Worm (Caenorhabditis elegans) whole organism, L1 larva: ENCODE measurements around the gene pxd-1.

Experiments
- C04F5.9 ChIP-seq: sonication (generic microtip); optimal IDR thresholded peaks from 2 replicates; lab custom pipeline; 2016; ENCODE audit warnings: missing genetic modification characterization, missing compliant biosample characterization
- C16A3.4 ChIP-seq: fragments of 150-350 bp; optimal IDR thresholded peaks from 2 replicates; lab custom pipeline; 2014; ENCODE audit warnings: missing biosample characterization, missing genetic modification characterization
- C34B4.2 ChIP-seq: sonication (generic microtip); optimal IDR thresholded peaks from 2 replicates; lab custom pipeline; 2017; ENCODE audit warnings: mild to moderate bottlenecking, missing genetic modification characterization, missing compliant biosample characterization
- F16B12.6 ChIP-seq: fragments of 150-350 bp; optimal IDR thresholded peaks from 2 replicates; lab custom pipeline; 2014; ENCODE audit warnings: missing biosample characterization, missing genetic modification characterization
- blmp-1 ChIP-seq: fragments of 150-350 bp; optimal IDR thresholded peaks from 2 replicates; lab custom pipeline; 2014; ENCODE audit warnings: missing biosample characterization, missing genetic modification characterization
- ceh-63 ChIP-seq: fragments of 200-800 bp; sonication (Bioruptor generic); optimal IDR thresholded peaks from 2 replicates; lab custom pipeline; 2018; ENCODE audit warnings: mild to moderate bottlenecking, missing genetic modification characterization, missing compliant biosample characterization
- ceh-8 ChIP-seq: fragments of 200-800 bp; sonication (Bioruptor generic); optimal IDR thresholded peaks from 2 replicates; lab custom pipeline; 2018; ENCODE audit warnings: mild to moderate bottlenecking, missing genetic modification characterization, moderate library complexity, missing compliant biosample characterization
- ceh-88 ChIP-seq: fragments of 200-800 bp; sonication (Bioruptor generic); IDR thresholded peaks from 2 replicates; pipeline ENCODE4 v1.3.6; 2022; ENCODE audit warnings: missing genetic modification characterization, missing compliant biosample characterization
- ceh-90 ChIP-seq: sonication (generic microtip); optimal IDR thresholded peaks from 2 replicates; lab custom pipeline; 2016; ENCODE audit warnings: missing genetic modification characterization, missing compliant biosample characterization
- dpl-1 ChIP-seq, 3 experiments: fragments of 150-350 bp in 2 of 3; sonication (generic microtip) in 1 of 3; optimal IDR thresholded peaks; 2 replicates each; lab custom pipeline; 2014 to 2017; ENCODE audit warnings: missing biosample characterization in 3 of 3, missing genetic modification characterization in 3 of 3, missing genetic modification reagents in 3 of 3
- dsc-1 ChIP-seq: sonication (generic microtip); optimal IDR thresholded peaks from 2 replicates; lab custom pipeline; 2016; ENCODE audit warnings: mild to moderate bottlenecking, missing genetic modification characterization, missing compliant biosample characterization
- efl-3 ChIP-seq: fragments of 200-800 bp; sonication (Bioruptor generic); optimal IDR thresholded peaks from 2 replicates; lab custom pipeline; 2018; ENCODE audit warnings: mild to moderate bottlenecking, missing genetic modification characterization, missing compliant biosample characterization
- egl-13 ChIP-seq: sonication (generic microtip); optimal IDR thresholded peaks from 2 replicates; lab custom pipeline; 2016; ENCODE audit warnings: missing genotype, missing genetic modification reagents, missing genetic modification characterization, missing compliant biosample characterization
- egl-27 ChIP-seq, 2 experiments: fragments of 150-350 bp in 1 of 2; sonication (generic microtip); optimal IDR thresholded peaks; 3 replicates each; lab custom pipeline; 2017 to 2018; ENCODE audit warnings: missing biosample characterization in 2 of 2, missing genetic modification characterization in 2 of 2, missing genetic modification reagents in 2 of 2
- elt-2 ChIP-seq: sonication (generic microtip); optimal IDR thresholded peaks from 2 replicates; lab custom pipeline; 2016; ENCODE audit warnings: missing genetic modification characterization, mild to moderate bottlenecking, inconsistent platforms, missing compliant biosample characterization, missing genetic modification reagents
- elt-3 ChIP-seq, 6 experiments: fragments of 150-350 bp in 1 of 6; sonication (generic microtip); optimal IDR thresholded peaks; 2 replicates each; lab custom pipeline; 2017 to 2018; ENCODE audit warnings: missing biosample characterization in 6 of 6, missing genetic modification characterization in 6 of 6, inconsistent platforms in 1 of 6
- fkh-10 ChIP-seq: sonication (generic microtip); optimal IDR thresholded peaks from 2 replicates; lab custom pipeline; 2017; ENCODE audit warnings: missing biosample characterization, missing genetic modification reagents, missing genetic modification characterization
- fkh-8 ChIP-seq: sonication (generic microtip); optimal IDR thresholded peaks from 2 replicates; lab custom pipeline; 2016; ENCODE audit warnings: mild to moderate bottlenecking, missing genetic modification characterization, missing compliant biosample characterization
- grh-1 ChIP-seq: fragments of 200-800 bp; sonication (Bioruptor generic); IDR thresholded peaks from 2 replicates; pipeline ENCODE4 v1.3.6; 2022; ENCODE audit warnings: missing genetic modification reagents, missing genetic modification characterization, missing compliant biosample characterization
- irx-1 ChIP-seq: sonication (generic microtip); optimal IDR thresholded peaks from 2 replicates; lab custom pipeline; 2016; ENCODE audit warnings: missing genetic modification characterization, missing compliant biosample characterization
- isw-1 ChIP-seq: fragments of 200-800 bp; sonication (Bioruptor generic); IDR thresholded peaks from 2 replicates; pipeline ENCODE4 v1.3.6; 2022; ENCODE audit warnings: missing genetic modification characterization, missing compliant biosample characterization
- jun-1 ChIP-seq: fragments of 150-350 bp; optimal IDR thresholded peaks from 2 replicates; lab custom pipeline; 2014; ENCODE audit warnings: missing biosample characterization, missing genetic modification reagents, missing genetic modification characterization
- lin-13 ChIP-seq: fragments of 150-350 bp; optimal IDR thresholded peaks from 2 replicates; lab custom pipeline; 2014; ENCODE audit warnings: missing biosample characterization, missing genetic modification reagents, missing genetic modification characterization
- lin-35 ChIP-seq, 2 experiments: fragments of 150-350 bp; optimal IDR thresholded peaks; 2 replicates each; lab custom pipeline; 2014; ENCODE audit warnings: missing biosample characterization in 2 of 2, missing genetic modification characterization in 2 of 2, missing genetic modification reagents in 2 of 2
- lin-39 ChIP-seq: fragments of 150-350 bp; optimal IDR thresholded peaks from 2 replicates; lab custom pipeline; 2014; ENCODE audit warnings: missing biosample characterization, missing genetic modification reagents, missing genetic modification characterization
- lir-3 ChIP-seq: sonication (generic microtip); optimal IDR thresholded peaks from 2 replicates; lab custom pipeline; 2016; ENCODE audit warnings: mild to moderate bottlenecking, missing genetic modification characterization, moderate library complexity, missing compliant biosample characterization; ENCODE audit not compliant: poor library complexity
- lsy-2 ChIP-seq, 2 experiments: fragments of 150-350 bp; optimal IDR thresholded peaks; 2 replicates each; lab custom pipeline; 2014; ENCODE audit warnings: missing biosample characterization in 2 of 2, missing genetic modification characterization in 2 of 2
- mab-9 ChIP-seq: fragments of 200-800 bp; sonication (Bioruptor generic); IDR thresholded peaks from 2 replicates; pipeline ENCODE4 v1.3.6; 2022; ENCODE audit warnings: missing genetic modification reagents, missing genetic modification characterization, missing compliant biosample characterization
- mdl-1 ChIP-seq, 2 experiments: fragments of 150-350 bp; optimal IDR thresholded peaks; 2 replicates each; lab custom pipeline; 2014 to 2017; ENCODE audit warnings: missing biosample characterization in 2 of 2, missing genetic modification characterization in 2 of 2, inconsistent platforms in 1 of 2
- mef-2 ChIP-seq: fragments of 150-350 bp; optimal IDR thresholded peaks from 2 replicates; lab custom pipeline; 2014; ENCODE audit warnings: missing biosample characterization, missing genetic modification characterization
- nhr-11 ChIP-seq: fragments of 150-350 bp; optimal IDR thresholded peaks from 2 replicates; lab custom pipeline; 2014; ENCODE audit warnings: missing biosample characterization, missing genetic modification characterization
- nhr-19 ChIP-seq: fragments of 200-800 bp; sonication (Bioruptor generic); conservative IDR thresholded peaks from 2 replicates; pipeline ENCODE4 v1.3.6; 2022; ENCODE audit warnings: missing genetic modification characterization, missing compliant biosample characterization
- nhr-237 ChIP-seq: fragments of 150-350 bp; optimal IDR thresholded peaks from 2 replicates; lab custom pipeline; 2014; ENCODE audit warnings: missing biosample characterization, missing genetic modification characterization
- nhr-28 ChIP-seq: fragments of 150-350 bp; optimal IDR thresholded peaks from 2 replicates; lab custom pipeline; 2014; ENCODE audit warnings: missing biosample characterization, missing genetic modification characterization
- nhr-47 ChIP-seq: sonication (generic microtip); optimal IDR thresholded peaks from 2 replicates; lab custom pipeline; 2016; ENCODE audit warnings: mild to moderate bottlenecking, missing genetic modification characterization, moderate library complexity, missing compliant biosample characterization
- nhr-71 ChIP-seq: sonication (generic microtip); optimal IDR thresholded peaks from 2 replicates; lab custom pipeline; 2016; ENCODE audit warnings: mild to moderate bottlenecking, missing genetic modification characterization, moderate library complexity, missing compliant biosample characterization
- nhr-76 ChIP-seq: sonication (generic microtip); optimal IDR thresholded peaks from 2 replicates; lab custom pipeline; 2017; ENCODE audit warnings: missing biosample characterization, missing genetic modification characterization
- nhr-84 ChIP-seq: sonication (generic microtip); optimal IDR thresholded peaks from 2 replicates; lab custom pipeline; 2017; ENCODE audit warnings: missing biosample characterization, missing genetic modification characterization
- nhr-85 ChIP-seq: sonication (generic microtip); peaks from one replicate; lab custom pipeline; 2016; ENCODE audit warnings: missing genetic modification characterization, inconsistent platforms, missing compliant biosample characterization
- pax-3 ChIP-seq: fragments of 200-800 bp; sonication (Bioruptor generic); optimal IDR thresholded peaks from 2 replicates; lab custom pipeline; 2018; ENCODE audit warnings: mild to moderate bottlenecking, missing genetic modification characterization, moderate library complexity, missing compliant biosample characterization
- pqm-1 ChIP-seq: sonication (generic microtip); optimal IDR thresholded peaks from 3 replicates; lab custom pipeline; 2017; ENCODE audit warnings: missing biosample characterization, missing genetic modification characterization
- skn-1 ChIP-seq: fragments of 150-350 bp; optimal IDR thresholded peaks from 2 replicates; lab custom pipeline; 2014; ENCODE audit warnings: missing biosample characterization, missing genetic modification characterization
- snpc-4 ChIP-seq: fragments of 150-350 bp; optimal IDR thresholded peaks from 2 replicates; lab custom pipeline; 2014; ENCODE audit warnings: missing biosample characterization, missing genetic modification characterization
- sox-4 ChIP-seq: sonication (generic microtip); optimal IDR thresholded peaks from 2 replicates; lab custom pipeline; 2016; ENCODE audit warnings: missing genetic modification characterization, missing compliant biosample characterization
- sptf-1 ChIP-seq: fragments of 150-350 bp; optimal IDR thresholded peaks from 2 replicates; lab custom pipeline; 2014; ENCODE audit warnings: missing biosample characterization, missing genetic modification characterization
- swsn-7 ChIP-seq: sonication (generic microtip); optimal IDR thresholded peaks from 2 replicates; lab custom pipeline; 2016; ENCODE audit warnings: missing genetic modification characterization, missing compliant biosample characterization
- tlp-1 ChIP-seq: fragments of 150-350 bp; optimal IDR thresholded peaks from 2 replicates; lab custom pipeline; 2014; ENCODE audit warnings: missing biosample characterization, missing genetic modification characterization
- unc-98 ChIP-seq: fragments of 200-800 bp; sonication (Bioruptor generic); IDR thresholded peaks from 2 replicates; pipeline ENCODE4 v1.3.6; 2022; ENCODE audit warnings: missing genetic modification characterization, missing compliant biosample characterization
- vab-15 ChIP-seq: sonication (generic microtip); optimal IDR thresholded peaks from 2 replicates; lab custom pipeline; 2017; ENCODE audit warnings: missing genotype, mild to moderate bottlenecking, missing genetic modification characterization, missing compliant biosample characterization
- xbp-1 ChIP-seq: sonication (generic microtip); optimal IDR thresholded peaks from 2 replicates; lab custom pipeline; 2016; ENCODE audit warnings: missing genetic modification characterization, missing compliant biosample characterization
- ztf-11 ChIP-seq, 2 experiments: sonication (generic microtip); optimal IDR thresholded peaks; 2 replicates each; lab custom pipeline; 2016 to 2017; ENCODE audit warnings: missing genetic modification characterization in 2 of 2, missing biosample characterization in 1 of 2, missing compliant biosample characterization in 1 of 2
- ztf-4 ChIP-seq: fragments of 150-350 bp; optimal IDR thresholded peaks from 2 replicates; lab custom pipeline; 2014; ENCODE audit warnings: missing biosample characterization, missing genetic modification characterization

Gene pxd-1

ce11 chrIII:4005446-4006192 is at the start of gene pxd-1:
pxd-1 (plus strand) TSS chrIII:4006142.
- TF ChIP-seq tlp-1 (tag; lab: Kevin White, UChicago), result no peak
- no peak for TF ChIP-seq lin-13 (GFP tag; lab: Kevin White, UChicago)
- TF ChIP-seq jun-1 (tag; lab: Kevin White, UChicago), result no peak
- TF ChIP-seq ceh-8 (GFP tag; lab: Kevin White, UChicago), result no peak
- TF ChIP-seq C34B4.2, result no peak
- TF ChIP-seq ceh-90 (tag; lab: Kevin White, UChicago), result no peak
- TF ChIP-seq lsy-2 (tag; optimal IDR thresholded peaks at IDR 0.05; lab: Kevin White, UChicago), result peak; percentile 4 to 37
- no peak for TF ChIP-seq isw-1 (GFP tag; lab: Robert Waterston, UW)
- TF ChIP-seq lir-3, result no peak
- TF ChIP-seq efl-3 (GFP tag; lab: Kevin White, UChicago), result no peak
- TF ChIP-seq swsn-7 (tag; lab: Kevin White, UChicago), result no peak
- peak; percentile 37 for TF ChIP-seq vab-15 (tag; lab: Kevin White, UChicago)
- no peak for TF ChIP-seq pax-3
- TF ChIP-seq dpl-1 (GFP tag; optimal IDR thresholded peaks at IDR 0.05; lab: Kevin White, UChicago), result no peak
- TF ChIP-seq F16B12.6, result no peak
- TF ChIP-seq snpc-4 (tag; lab: Kevin White, UChicago), result no peak
- no peak for TF ChIP-seq unc-98
- no peak for TF ChIP-seq ztf-4 (tag; lab: Kevin White, UChicago)
- no peak for TF ChIP-seq nhr-84 (tag; lab: Kevin White, UChicago)
- peak; percentile 12 for TF ChIP-seq irx-1 (tag; lab: Kevin White, UChicago)
- no peak for TF ChIP-seq elt-3 (tag; optimal IDR thresholded peaks at IDR 0.05; lab: Kevin White, UChicago)
- no peak for TF ChIP-seq nhr-11
- TF ChIP-seq elt-2 (tag; lab: Kevin White, UChicago), result no peak
- TF ChIP-seq egl-13 (tag; lab: Kevin White, UChicago), result no peak
- TF ChIP-seq nhr-85 (tag; lab: Kevin White, UChicago), result peak; percentile 13
- TF ChIP-seq dsc-1 (tag; lab: Kevin White, UChicago), result peak; percentile 31
- no peak for TF ChIP-seq sox-4 (tag; lab: Kevin White, UChicago)
- no peak for TF ChIP-seq mef-2 (tag; lab: Kevin White, UChicago)
- TF ChIP-seq xbp-1, result no peak
- no peak for TF ChIP-seq mab-9
- TF ChIP-seq fkh-10, result peak; percentile 56
- TF ChIP-seq lin-39 (tag; lab: Kevin White, UChicago), result no peak
- TF ChIP-seq skn-1 (tag; lab: Kevin White, UChicago), result peak; percentile 4
- TF ChIP-seq pqm-1 (tag; lab: Kevin White, UChicago), result no peak
- TF ChIP-seq ceh-63 (GFP tag; lab: Kevin White, UChicago), result no peak
- 0 out of 2 replicates have a peak, but pooled peaks have one; percentile 3 for TF ChIP-seq nhr-19 (GFP tag; lab: Robert Waterston, UW)
- TF ChIP-seq nhr-47, result no peak
- TF ChIP-seq nhr-71 (tag; lab: Kevin White, UChicago), result peak; percentile 55
- TF ChIP-seq blmp-1 (tag; lab: Kevin White, UChicago), result no peak
- TF ChIP-seq C04F5.9 (tag; lab: Kevin White, UChicago), result no peak
- TF ChIP-seq fkh-8 (tag; lab: Kevin White, UChicago), result no peak
- TF ChIP-seq lin-35 (GFP tag; optimal IDR thresholded peaks at IDR 0.05; lab: Kevin White, UChicago), result peak; percentile 5 to 8
- TF ChIP-seq sptf-1 (tag; lab: Kevin White, UChicago), result no peak
- TF ChIP-seq C16A3.4 (tag; lab: Kevin White, UChicago), result no peak
- no peak for TF ChIP-seq nhr-76 (tag; lab: Kevin White, UChicago)
- TF ChIP-seq ceh-88 (GFP tag; lab: Robert Waterston, UW), result no peak
- TF ChIP-seq mdl-1 (tag; optimal IDR thresholded peaks at IDR 0.05; lab: Kevin White, UChicago), result no peak
- no peak for TF ChIP-seq ztf-11 (tag; optimal IDR thresholded peaks at IDR 0.05; lab: Kevin White, UChicago)
- no peak for TF ChIP-seq nhr-237 (tag; lab: Kevin White, UChicago)
- TF ChIP-seq nhr-28 (tag; lab: Kevin White, UChicago), result no peak
- TF ChIP-seq grh-1, result no peak
- TF ChIP-seq egl-27 (tag; optimal IDR thresholded peaks at IDR 0.05; lab: Kevin White, UChicago), result no peak
